Fruit fly (Drosophila melanogaster): Measurements from ENCODE around the gene CG8852.

- TF ChIP-seq CG8478 (optimal IDR thresholded peaks at IDR 0.05), result no peak
- no peak for TF ChIP-seq CTCF (optimal IDR thresholded peaks at IDR 0.05)
These were observed 47.7 kb downstream of the CG8852 start for dm6 chr2L:3572529-3573171.
